Worm (Caenorhabditis elegans) whole organism, young adult: ENCODE measurements around the gene sre-3.

Source experiments
- B0035.1 ChIP-seq: sonication (generic microtip); optimal IDR thresholded peaks from 2 replicates; lab custom pipeline; 2016; ENCODE audit warnings: missing genetic modification characterization, mild to moderate bottlenecking, missing compliant biosample characterization, missing genotype, missing genetic modification reagents
- B0261.1 ChIP-seq: sonication (generic microtip); optimal IDR thresholded peaks from 2 replicates; lab custom pipeline; 2016; ENCODE audit warnings: mild to moderate bottlenecking, missing genetic modification characterization, moderate library complexity, missing compliant biosample characterization
- F39B2.1 ChIP-seq: fragments of 200-800 bp; sonication (Bioruptor generic); IDR thresholded peaks from 2 replicates; pipeline ENCODE4 v1.3.6; 2022; ENCODE audit warnings: missing genetic modification reagents, missing genetic modification characterization, missing compliant biosample characterization
- K11D2.4 ChIP-seq: fragments of 200-800 bp; sonication (Bioruptor generic); IDR thresholded peaks from 2 replicates; pipeline ENCODE4 v1.3.6; 2022; ENCODE audit warnings: missing genetic modification reagents, missing genetic modification characterization, missing compliant biosample characterization
- akir-1 ChIP-seq: fragments of 200-800 bp; sonication (Bioruptor generic); optimal IDR thresholded peaks from 2 replicates; lab custom pipeline; 2018; ENCODE audit warnings: mild to moderate bottlenecking, missing genetic modification characterization, moderate library complexity, missing compliant biosample characterization
- ama-1 ChIP-seq, 3 experiments: fragments of 150-350 bp in 1 of 3; sonication (generic microtip) in 2 of 3; optimal IDR thresholded peaks; 2 replicates each; lab custom pipeline; 2014 to 2018; ENCODE audit warnings: missing biosample characterization in 2 of 3, missing genetic modification characterization in 2 of 3, missing genetic modification reagents in 2 of 3
- aptf-2 ChIP-seq: fragments of 200-800 bp; sonication (Bioruptor generic); conservative IDR thresholded peaks from 2 replicates; pipeline ENCODE4 v1.3.6; 2022; ENCODE audit warnings: missing genetic modification reagents, missing genetic modification characterization, missing compliant biosample characterization
- attf-3 ChIP-seq: fragments of 200-800 bp; sonication (Bioruptor generic); conservative IDR thresholded peaks from 2 replicates; pipeline ENCODE4 v1.3.6; 2022; ENCODE audit warnings: missing genetic modification reagents, missing genetic modification characterization, missing compliant biosample characterization
- attf-6 ChIP-seq: fragments of 200-800 bp; sonication (Bioruptor generic); IDR thresholded peaks from 2 replicates; pipeline ENCODE4 v1.3.6; 2022; ENCODE audit warnings: missing genetic modification reagents, missing genetic modification characterization, missing compliant biosample characterization
- bed-1 ChIP-seq: fragments of 200-800 bp; sonication (Bioruptor generic); IDR thresholded peaks from 2 replicates; pipeline ENCODE4 v1.3.6; 2022; ENCODE audit warnings: missing genetic modification reagents, missing genetic modification characterization, missing compliant biosample characterization
- bed-2 ChIP-seq: fragments of 200-800 bp; sonication (Bioruptor generic); IDR thresholded peaks from 2 replicates; pipeline ENCODE4 v1.3.6; 2022; ENCODE audit warnings: missing genetic modification reagents, missing genetic modification characterization, missing compliant biosample characterization
- cebp-1 ChIP-seq, 2 experiments: fragments of 200-800 bp in 1 of 2; sonication (Bioruptor generic) in 1 of 2; sonication (generic microtip) in 1 of 2; IDR thresholded peaks in 1 of 2; optimal IDR thresholded peaks in 1 of 2; 2 replicates each; pipeline versions ENCODE4 v1.3.6 to Lab custom; 2017 to 2022; ENCODE audit warnings: missing compliant biosample characterization in 2 of 2, missing genetic modification characterization in 2 of 2, mild to moderate bottlenecking in 1 of 2, missing genetic modification reagents in 1 of 2, moderate library complexity in 1 of 2
- ceh-27 ChIP-seq: fragments of 200-800 bp; sonication (Bioruptor generic); optimal IDR thresholded peaks from 2 replicates; lab custom pipeline; 2018; ENCODE audit warnings: mild to moderate bottlenecking, missing genetic modification characterization, moderate library complexity, missing compliant biosample characterization
- ceh-79 ChIP-seq: sonication (generic microtip); optimal IDR thresholded peaks from 2 replicates; lab custom pipeline; 2017; ENCODE audit warnings: mild to moderate bottlenecking, missing genetic modification characterization, missing compliant biosample characterization
- chd-7 ChIP-seq: sonication (generic microtip); optimal IDR thresholded peaks from 2 replicates; lab custom pipeline; 2016; ENCODE audit warnings: mild to moderate bottlenecking, missing genetic modification characterization, moderate library complexity, missing compliant biosample characterization
- dox-1 ChIP-seq: fragments of 200-800 bp; sonication (Bioruptor generic); IDR thresholded peaks from 2 replicates; pipeline ENCODE4 v1.3.6; 2022; ENCODE audit warnings: missing genetic modification reagents, missing genetic modification characterization, missing compliant biosample characterization
- efl-1 ChIP-seq: fragments of 150-350 bp; optimal IDR thresholded peaks from 2 replicates; lab custom pipeline; 2014; ENCODE audit warnings: missing biosample characterization, missing genetic modification reagents, missing genetic modification characterization
- gei-17 ChIP-seq: fragments of 200-800 bp; sonication (Bioruptor generic); optimal IDR thresholded peaks from 2 replicates; lab custom pipeline; 2018; ENCODE audit warnings: mild to moderate bottlenecking, missing genetic modification characterization, missing compliant biosample characterization
- hrde-1 ChIP-seq: sonication (generic microtip); optimal IDR thresholded peaks from 2 replicates; lab custom pipeline; 2016; ENCODE audit warnings: missing genetic modification characterization, mild to moderate bottlenecking, missing compliant biosample characterization, moderate library complexity, missing genotype, missing genetic modification reagents, borderline replicate concordance
- let-607 ChIP-seq, 2 experiments: fragments of 200-800 bp in 1 of 2; sonication (Bioruptor generic) in 1 of 2; sonication (generic microtip) in 1 of 2; optimal IDR thresholded peaks; 2 replicates each; lab custom pipeline; 2016 to 2018; ENCODE audit warnings: mild to moderate bottlenecking in 2 of 2, missing compliant biosample characterization in 2 of 2, missing genetic modification characterization in 2 of 2, moderate library complexity in 2 of 2, missing genotype in 1 of 2
- lin-26 ChIP-seq: fragments of 200-800 bp; sonication (Bioruptor generic); IDR thresholded peaks from 2 replicates; pipeline ENCODE4 v1.3.6; 2022; ENCODE audit warnings: missing genetic modification reagents, missing genetic modification characterization, missing compliant biosample characterization
- lin-40 ChIP-seq: sonication (generic microtip); optimal IDR thresholded peaks from 2 replicates; lab custom pipeline; 2016; ENCODE audit warnings: missing genetic modification characterization, mild to moderate bottlenecking, missing compliant biosample characterization, missing genotype, missing genetic modification reagents
- madf-6 ChIP-seq: fragments of 200-800 bp; sonication (Bioruptor generic); IDR thresholded peaks from 2 replicates; pipeline ENCODE4 v1.3.6; 2022; ENCODE audit warnings: missing genetic modification reagents, missing genetic modification characterization, missing compliant biosample characterization
- mxl-1 ChIP-seq: sonication (generic microtip); optimal IDR thresholded peaks from 2 replicates; lab custom pipeline; 2016; ENCODE audit warnings: missing genetic modification characterization, missing compliant biosample characterization
- nfya-1 ChIP-seq: sonication (generic microtip); optimal IDR thresholded peaks from 2 replicates; lab custom pipeline; 2017; ENCODE audit warnings: antibody characterized with exemption, missing compliant biosample characterization, missing genetic modification characterization, borderline replicate concordance; ENCODE audit not compliant: insufficient read depth
- nhr-27 ChIP-seq: fragments of 200-800 bp; sonication (Bioruptor generic); optimal IDR thresholded peaks from 2 replicates; lab custom pipeline; 2018; ENCODE audit warnings: mild to moderate bottlenecking, missing genetic modification characterization, moderate library complexity, missing compliant biosample characterization
- nhr-80 ChIP-seq: sonication (generic microtip); optimal IDR thresholded peaks from 2 replicates; lab custom pipeline; 2016; ENCODE audit warnings: missing genetic modification characterization, missing compliant biosample characterization
- nhr-90 ChIP-seq: sonication (generic microtip); optimal IDR thresholded peaks from 2 replicates; lab custom pipeline; 2016; ENCODE audit warnings: missing genotype, mild to moderate bottlenecking, missing genetic modification characterization, missing compliant biosample characterization
- pbrm-1 ChIP-seq: fragments of 200-800 bp; sonication (Bioruptor generic); IDR thresholded peaks from 2 replicates; pipeline ENCODE4 v1.3.6; 2022; ENCODE audit warnings: missing genetic modification reagents, missing genetic modification characterization, missing compliant biosample characterization
- rpc-1 ChIP-seq, 2 experiments: fragments of 150-350 bp in 1 of 2; sonication (generic microtip) in 1 of 2; optimal IDR thresholded peaks; 2 replicates each; lab custom pipeline; 2014 to 2018; ENCODE audit warnings: missing biosample characterization in 1 of 2, missing genetic modification characterization in 1 of 2, missing genetic modification reagents in 1 of 2, missing genotype in 1 of 2
- snpc-1.3 ChIP-seq: sonication (generic microtip); optimal IDR thresholded peaks from 2 replicates; lab custom pipeline; 2017; ENCODE audit warnings: missing genetic modification characterization, mild to moderate bottlenecking, missing compliant biosample characterization, antibody characterized with exemption, moderate library complexity, missing genotype, missing genetic modification reagents; ENCODE audit not compliant: insufficient read depth
- snpc-3.4 ChIP-seq: sonication (generic microtip); optimal IDR thresholded peaks from 2 replicates; lab custom pipeline; 2017; ENCODE audit warnings: missing genetic modification characterization, mild to moderate bottlenecking, missing compliant biosample characterization, antibody characterized with exemption, moderate library complexity, missing genotype, missing genetic modification reagents
- snpc-4 ChIP-seq, 5 experiments: fragments of 150-350 bp in 1 of 5; sonication (generic microtip) in 4 of 5; optimal IDR thresholded peaks; 2 replicates each; lab custom pipeline; 2014 to 2018; ENCODE audit warnings: missing genetic modification characterization in 5 of 5, missing biosample characterization in 3 of 5, antibody characterized with exemption in 2 of 5, mild to moderate bottlenecking in 2 of 5, missing compliant biosample characterization in 2 of 5, missing genotype in 2 of 5, moderate library complexity in 2 of 5, missing genetic modification reagents in 1 of 5
- somi-1 ChIP-seq: fragments of 200-800 bp; sonication (Bioruptor generic); optimal IDR thresholded peaks from 2 replicates; lab custom pipeline; 2018; ENCODE audit warnings: mild to moderate bottlenecking, missing genetic modification characterization, missing compliant biosample characterization
- tbx-9 ChIP-seq: sonication (generic microtip); optimal IDR thresholded peaks from 2 replicates; lab custom pipeline; 2016; ENCODE audit warnings: borderline replicate concordance, missing genetic modification characterization, inconsistent platforms, missing compliant biosample characterization
- unc-62 ChIP-seq: fragments of 150-350 bp; optimal IDR thresholded peaks from 2 replicates; lab custom pipeline; 2014; ENCODE audit warnings: missing biosample characterization, missing genetic modification reagents, missing genetic modification characterization
- ztf-22 ChIP-seq: fragments of 200-800 bp; sonication (Bioruptor generic); optimal IDR thresholded peaks from 2 replicates; lab custom pipeline; 2018; ENCODE audit warnings: mild to moderate bottlenecking, missing genetic modification characterization, moderate library complexity, missing compliant biosample characterization
- ztf-3 ChIP-seq: fragments of 200-800 bp; sonication (Bioruptor generic); optimal IDR thresholded peaks from 2 replicates; lab custom pipeline; 2018; ENCODE audit warnings: mild to moderate bottlenecking, missing genetic modification characterization, missing compliant biosample characterization

Gene sre-3

DNA sequence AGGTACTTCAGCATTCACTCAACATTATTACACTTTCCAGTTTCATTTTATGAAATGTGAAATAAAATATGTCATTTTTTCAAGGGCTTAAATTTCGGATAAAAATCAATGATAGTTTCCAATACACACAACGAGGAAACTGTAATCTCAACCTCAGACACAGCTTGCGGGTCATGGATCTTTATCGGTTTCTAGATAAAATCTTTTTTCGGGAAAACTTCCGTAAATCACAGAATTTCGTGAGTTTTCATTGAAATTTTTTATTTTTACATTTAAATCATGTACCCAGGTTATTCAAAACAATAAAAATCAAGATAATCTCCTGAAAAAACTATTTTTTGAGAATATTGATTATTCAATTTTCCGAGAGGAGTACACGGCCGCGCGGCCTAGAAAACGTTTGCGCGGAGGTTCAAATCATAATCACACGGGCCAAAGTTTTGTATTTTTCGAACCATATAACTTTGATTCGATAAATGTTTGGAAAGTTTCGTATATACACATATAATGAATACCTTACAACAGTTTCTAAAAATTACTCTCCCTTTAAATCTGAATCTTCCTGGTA lies 11.8 kb downstream of the sre-3 start (continued):
- TF ChIP-seq cebp-1 (GFP tag; IDR thresholded peaks at IDR 0.05; lab: Robert Waterston, UW): no peak
- peak; percentile 29 for TF ChIP-seq cebp-1 (tag; optimal IDR thresholded peaks at IDR 0.05; lab: Kevin White, UChicago)
- no peak for TF ChIP-seq mxl-1 (tag; lab: Kevin White, UChicago)
- no peak for TF ChIP-seq ceh-27 (GFP tag; lab: Kevin White, UChicago)
- TF ChIP-seq ama-1 (optimal IDR thresholded peaks at IDR 0.05; lab: Kevin White, UChicago): no peak
- peak in 1 of 2 experiments; percentile 13 for TF ChIP-seq ama-1 (GFP tag; optimal IDR thresholded peaks at IDR 0.05; lab: Kevin White, UChicago)
- no peak for TF ChIP-seq lin-26 (GFP tag; lab: Robert Waterston, UW)
- no peak for TF ChIP-seq snpc-4 (GFP tag; optimal IDR thresholded peaks at IDR 0.05; lab: Kevin White, UChicago)
- peak in 2 of 4 experiments; percentile 8 to 18 for TF ChIP-seq snpc-4 (tag; optimal IDR thresholded peaks at IDR 0.05; lab: Kevin White, UChicago)
- no peak for TF ChIP-seq bed-1 (GFP tag; lab: Robert Waterston, UW)
- TF ChIP-seq snpc-3.4 (tag; lab: Kevin White, UChicago): no peak
- TF ChIP-seq attf-3 (GFP tag; lab: Robert Waterston, UW): no peak
- TF ChIP-seq efl-1 (GFP tag; lab: Kevin White, UChicago): peak; percentile 8
- no peak for TF ChIP-seq let-607 (tag; optimal IDR thresholded peaks at IDR 0.05; lab: Kevin White, UChicago)
- no peak for TF ChIP-seq chd-7 (tag; lab: Kevin White, UChicago)
- TF ChIP-seq madf-6 (GFP tag; lab: Robert Waterston, UW): 0 out of 2 replicates have a peak, but pooled peaks have one; percentile 17
- TF ChIP-seq B0261.1 (tag; lab: Kevin White, UChicago): no peak

ce11 chrII:7398712-7399111 lies 13.2 kb downstream of the sre-3 start, which contains the start of gene C07D10.1:
Gene C07D10.1 (plus strand): TSS chrII:7399012.
- TF ChIP-seq akir-1 (GFP tag; lab: Kevin White, UChicago) (no peak), ztf-3 (GFP tag; lab: Kevin White, UChicago) (no peak), nfya-1 (tag; lab: Kevin White, UChicago) (no peak), aptf-2 (GFP tag; lab: Robert Waterston, UW) (no peak), hrde-1 (tag; lab: Kevin White, UChicago) (no peak), bed-2 (no peak), pbrm-1 (GFP tag; lab: Robert Waterston, UW) (no peak), rpc-1 (optimal IDR thresholded peaks at IDR 0.05; lab: Kevin White, UChicago) (no peak), rpc-1 (tag; optimal IDR thresholded peaks at IDR 0.05; lab: Kevin White, UChicago) (no peak), B0035.1 (tag; lab: Kevin White, UChicago) (no peak), gei-17 (GFP tag; lab: Kevin White, UChicago) (no peak), ceh-79 (tag; lab: Kevin White, UChicago) (no peak), somi-1 (GFP tag; lab: Kevin White, UChicago) (no peak), nhr-27 (tag; lab: Kevin White, UChicago) (no peak), dox-1 (GFP tag; lab: Robert Waterston, UW) (no peak), unc-62 (GFP tag; lab: Kevin White, UChicago) (no peak)

ce11 chrII:7402625-7403024 lies 17.1 kb downstream of the sre-3 start, which contains the start of gene nas-7:
Gene nas-7 (minus strand): TSS chrII:7402725.
- TF ChIP-seq K11D2.4 (GFP tag; lab: Robert Waterston, UW) (no peak), F39B2.1 (no peak), lin-40 (tag; lab: Kevin White, UChicago) (no peak), nhr-80 (tag; lab: Kevin White, UChicago) (no peak), snpc-1.3 (tag; lab: Kevin White, UChicago) (no peak), ztf-22 (GFP tag; lab: Kevin White, UChicago) (no peak), tbx-9 (tag; lab: Kevin White, UChicago) (no peak), rpc-1 (optimal IDR thresholded peaks at IDR 0.05; lab: Kevin White, UChicago) (no peak), rpc-1 (tag; optimal IDR thresholded peaks at IDR 0.05; lab: Kevin White, UChicago) (no peak), nhr-90 (tag; lab: Kevin White, UChicago) (no peak), attf-6 (no peak)
